Fruit fly (Drosophila melanogaster) whole organism, wandering third instar larva: ENCODE data around the gene PPP4R2r.

Source experiments
- Abd-B ChIP-seq: fragments of >200 bp; optimal IDR thresholded peaks from 2 replicates; lab custom pipeline; 2017; ENCODE audit warnings: missing biosample characterization, missing genetic modification characterization
- CG32264 ChIP-seq: fragments of 200-800 bp; sonication (Bioruptor generic); optimal IDR thresholded peaks from 2 replicates; lab custom pipeline; 2016; ENCODE audit warnings: missing biosample characterization, missing genetic modification characterization
- CrebA ChIP-seq: fragments of 200-800 bp; sonication (Bioruptor generic); optimal IDR thresholded peaks from 2 replicates; lab custom pipeline; 2016; ENCODE audit warnings: missing biosample characterization, mild to moderate bottlenecking, missing genetic modification characterization, borderline replicate concordance
- Dif ChIP-seq: fragments of 200-275, 200-300 bp; sonication (Bioruptor generic); optimal IDR thresholded peaks from 2 replicates; lab custom pipeline; 2018; ENCODE audit warnings: missing biosample characterization, missing genetic modification characterization; ENCODE audit not compliant: partially characterized antibody
- HLH106 ChIP-seq: fragments of 200-800 bp; optimal IDR thresholded peaks from 3 replicates; lab custom pipeline; 2019; ENCODE audit warnings: missing biosample characterization, mild to moderate bottlenecking, missing genetic modification characterization, moderate library complexity
- Hnf4 ChIP-seq: fragments of 200-800 bp; sonication (Bioruptor generic); optimal IDR thresholded peaks from 2 replicates; lab custom pipeline; 2016; ENCODE audit warnings: missing biosample characterization, mild to moderate bottlenecking, missing genetic modification characterization
- Hr83 ChIP-seq: fragments of 200-300 bp; sonication (Bioruptor generic); optimal IDR thresholded peaks from 2 replicates; lab custom pipeline; 2016; ENCODE audit warnings: missing biosample characterization, mild to moderate bottlenecking, missing genetic modification characterization, moderate library complexity; ENCODE audit not compliant: poor library complexity, severe bottlenecking
- Jra ChIP-seq: sonication (Bioruptor generic); optimal IDR thresholded peaks from 2 replicates; lab custom pipeline; 2016; ENCODE audit warnings: missing biosample characterization, missing genetic modification characterization
- Myc ChIP-seq: fragments of >200 bp; optimal IDR thresholded peaks from 2 replicates; lab custom pipeline; 2017
- N ChIP-seq: fragments of >200 bp; optimal IDR thresholded peaks from 2 replicates; lab custom pipeline; 2018; ENCODE audit warnings: missing biosample characterization, missing external identifiers, missing genetic modification characterization
- OdsH ChIP-seq: fragments of 200-800 bp; sonication (Bioruptor generic); optimal IDR thresholded peaks from 2 replicates; lab custom pipeline; 2016; ENCODE audit warnings: missing biosample characterization, mild to moderate bottlenecking, missing genetic modification characterization
- Rel ChIP-seq, 2 experiments: fragments of 200-800 bp; sonication (Bioruptor generic) in 1 of 2; optimal IDR thresholded peaks; 2 replicates in 1 of 2; 3 replicates in 1 of 2; lab custom pipeline; 2016 to 2019; ENCODE audit warnings: mild to moderate bottlenecking in 2 of 2, missing biosample characterization in 2 of 2, missing genetic modification characterization in 2 of 2, moderate library complexity in 1 of 2
- Sp1 ChIP-seq: fragments of 200-800 bp; sonication (Bioruptor generic); optimal IDR thresholded peaks from 3 replicates; lab custom pipeline; 2019; ENCODE audit warnings: missing biosample characterization, mild to moderate bottlenecking, missing genetic modification characterization, moderate library complexity
- Vsx2 ChIP-seq: fragments of 200-300, 225-300 bp; sonication (Bioruptor generic); optimal IDR thresholded peaks from 2 replicates; lab custom pipeline; 2018; ENCODE audit warnings: missing biosample characterization, missing genetic modification characterization; ENCODE audit not compliant: partially characterized antibody
- br ChIP-seq: fragments of 200-800 bp; sonication (Bioruptor generic); optimal IDR thresholded peaks from 2 replicates; lab custom pipeline; 2016; ENCODE audit warnings: missing biosample characterization, missing genetic modification characterization
- brk ChIP-seq: fragments of 200-800 bp; sonication (Bioruptor generic); optimal IDR thresholded peaks from 2 replicates; lab custom pipeline; 2016; ENCODE audit warnings: missing biosample characterization, mild to moderate bottlenecking, missing genetic modification characterization
- dl ChIP-seq, 2 experiments: fragments of 175-275, 200-275 bp in 1 of 2; fragments of 200-275 bp in 1 of 2; sonication (Bioruptor generic); optimal IDR thresholded peaks; lab custom pipeline; 2018; ENCODE audit warnings: mild to moderate bottlenecking in 2 of 2, missing biosample characterization in 2 of 2, missing genetic modification characterization in 2 of 2, moderate library complexity in 2 of 2; ENCODE audit not compliant: partially characterized antibody in 2 of 2, insufficient read depth in 1 of 2
- dmrt93B ChIP-seq: fragments of 200-800 bp; sonication (Bioruptor generic); optimal IDR thresholded peaks from 2 replicates; lab custom pipeline; 2018; ENCODE audit warnings: missing biosample characterization, mild to moderate bottlenecking, missing genetic modification characterization
- dsf ChIP-seq: sonication (Bioruptor generic); optimal IDR thresholded peaks from 2 replicates; lab custom pipeline; 2016; ENCODE audit warnings: missing biosample characterization, missing genetic modification characterization, borderline replicate concordance
- ey ChIP-seq: fragments of 200-800 bp; sonication (Bioruptor generic); optimal IDR thresholded peaks from 2 replicates; lab custom pipeline; 2016; ENCODE audit warnings: missing biosample characterization, missing genetic modification characterization
- foxo ChIP-seq, 2 experiments: fragments of 200-800 bp; sonication (Bioruptor generic); optimal IDR thresholded peaks; 2 replicates in 1 of 2; 3 replicates in 1 of 2; lab custom pipeline; 2016 to 2017; ENCODE audit warnings: missing biosample characterization in 2 of 2, missing genetic modification characterization in 2 of 2
- fru ChIP-seq: fragments of 200-800 bp; sonication (Bioruptor generic); optimal IDR thresholded peaks from 3 replicates; lab custom pipeline; 2016; ENCODE audit warnings: missing biosample characterization, mild to moderate bottlenecking, missing genetic modification characterization
- h ChIP-seq: fragments of 200-800 bp; sonication (Bioruptor generic); optimal IDR thresholded peaks from 3 replicates; lab custom pipeline; 2016; ENCODE audit warnings: missing biosample characterization, mild to moderate bottlenecking, missing genetic modification characterization
- jim ChIP-seq: fragments of 175-275, 200-325 bp; sonication (Bioruptor generic); optimal IDR thresholded peaks from 2 replicates; lab custom pipeline; 2016; ENCODE audit warnings: missing biosample characterization, mild to moderate bottlenecking, missing genetic modification characterization
- pan ChIP-seq: fragments of >200 bp; optimal IDR thresholded peaks from 2 replicates; lab custom pipeline; 2017
- psq ChIP-seq: fragments of 200-800 bp; sonication (Bioruptor generic); optimal IDR thresholded peaks from 3 replicates; lab custom pipeline; 2017; ENCODE audit warnings: missing biosample characterization, mild to moderate bottlenecking, missing genetic modification characterization, moderate library complexity
- rgr ChIP-seq: fragments of 200-800 bp; sonication (Bioruptor generic); optimal IDR thresholded peaks from 3 replicates; lab custom pipeline; 2016; ENCODE audit warnings: missing biosample characterization, mild to moderate bottlenecking, missing genetic modification characterization
- sage ChIP-seq: fragments of 200-800 bp; sonication (Bioruptor generic); optimal IDR thresholded peaks from 2 replicates; lab custom pipeline; 2016; ENCODE audit warnings: missing biosample characterization, mild to moderate bottlenecking, missing genetic modification characterization
- sv ChIP-seq: fragments of 200-800 bp; sonication (Bioruptor generic); optimal IDR thresholded peaks from 3 replicates; lab custom pipeline; 2016; ENCODE audit warnings: missing biosample characterization, missing genetic modification characterization
- tai ChIP-seq: sonication (Bioruptor generic); optimal IDR thresholded peaks from 2 replicates; lab custom pipeline; 2016; ENCODE audit warnings: missing biosample characterization, missing genetic modification characterization
- woc ChIP-seq: sonication (Bioruptor generic); optimal IDR thresholded peaks from 2 replicates; lab custom pipeline; 2016; ENCODE audit warnings: missing biosample characterization, mild to moderate bottlenecking, missing genetic modification characterization

The PPP4R2r gene

DNA sequence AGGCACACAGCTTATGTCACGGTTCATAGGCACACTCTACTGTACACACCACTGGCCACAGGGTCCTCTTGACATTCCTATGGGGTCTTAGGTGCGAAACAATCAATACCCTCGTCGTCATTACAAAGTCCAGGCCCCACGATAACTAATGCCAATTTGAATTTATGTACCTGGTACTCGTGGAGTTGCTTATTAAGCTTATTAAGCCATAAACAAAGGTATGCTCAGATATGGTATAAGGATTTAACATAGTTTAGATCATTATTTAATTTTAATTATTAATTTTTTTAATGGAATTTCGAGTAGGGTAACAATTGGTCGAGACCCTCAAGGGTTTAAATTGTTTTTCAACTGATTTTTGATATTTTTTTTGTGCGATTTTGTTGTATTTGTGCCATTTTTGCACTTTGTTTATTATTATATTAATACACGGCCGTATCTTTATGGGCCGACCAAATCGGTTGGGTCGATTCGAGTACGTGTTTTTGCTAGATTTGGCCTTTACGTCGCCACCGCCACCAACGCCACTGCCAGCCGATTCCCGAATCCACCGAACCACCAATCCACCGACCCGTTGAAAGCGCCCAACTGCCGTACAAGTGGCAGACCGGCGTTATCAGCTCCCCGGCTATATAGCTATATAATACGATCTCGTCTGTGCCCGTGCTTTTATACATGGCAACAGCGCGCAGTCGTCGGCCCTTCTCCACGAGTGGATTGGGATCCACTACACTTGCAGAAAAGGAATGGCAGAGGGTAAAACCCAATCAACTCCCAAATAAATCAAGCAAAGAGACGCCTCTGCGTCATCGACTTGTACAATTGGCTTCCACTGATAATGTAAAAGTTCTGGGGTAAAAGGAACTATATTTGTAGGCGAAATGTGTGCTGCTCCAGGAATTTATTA, 5.8 kb downstream of the PPP4R2r start:
- TF ChIP-seq Dif (no peak), Myc (lab: Kevin White, UChicago) (no peak), pan (lab: Kevin White, UChicago) (no peak), CrebA (GFP tag; lab: Kevin White, UChicago) (no peak), dsf (no peak), woc (GFP tag; lab: Kevin White, UChicago) (peak; percentile 3), h (GFP tag; lab: Kevin White, UChicago) (peak; percentile 9), Hr83 (no peak), Rel (GFP tag; optimal IDR thresholded peaks at IDR 0.05; lab: Kevin White, UChicago) (no peak), Rel (tag; optimal IDR thresholded peaks at IDR 0.05; lab: Kevin White, UChicago) (peak; percentile 58), Jra (GFP tag; lab: Kevin White, UChicago) (no peak), ey (GFP tag; lab: Kevin White, UChicago) (no peak), tai (GFP tag; lab: Kevin White, UChicago) (no peak), rgr (GFP tag; lab: Kevin White, UChicago) (no peak), HLH106 (peak; percentile 3)

DNA sequence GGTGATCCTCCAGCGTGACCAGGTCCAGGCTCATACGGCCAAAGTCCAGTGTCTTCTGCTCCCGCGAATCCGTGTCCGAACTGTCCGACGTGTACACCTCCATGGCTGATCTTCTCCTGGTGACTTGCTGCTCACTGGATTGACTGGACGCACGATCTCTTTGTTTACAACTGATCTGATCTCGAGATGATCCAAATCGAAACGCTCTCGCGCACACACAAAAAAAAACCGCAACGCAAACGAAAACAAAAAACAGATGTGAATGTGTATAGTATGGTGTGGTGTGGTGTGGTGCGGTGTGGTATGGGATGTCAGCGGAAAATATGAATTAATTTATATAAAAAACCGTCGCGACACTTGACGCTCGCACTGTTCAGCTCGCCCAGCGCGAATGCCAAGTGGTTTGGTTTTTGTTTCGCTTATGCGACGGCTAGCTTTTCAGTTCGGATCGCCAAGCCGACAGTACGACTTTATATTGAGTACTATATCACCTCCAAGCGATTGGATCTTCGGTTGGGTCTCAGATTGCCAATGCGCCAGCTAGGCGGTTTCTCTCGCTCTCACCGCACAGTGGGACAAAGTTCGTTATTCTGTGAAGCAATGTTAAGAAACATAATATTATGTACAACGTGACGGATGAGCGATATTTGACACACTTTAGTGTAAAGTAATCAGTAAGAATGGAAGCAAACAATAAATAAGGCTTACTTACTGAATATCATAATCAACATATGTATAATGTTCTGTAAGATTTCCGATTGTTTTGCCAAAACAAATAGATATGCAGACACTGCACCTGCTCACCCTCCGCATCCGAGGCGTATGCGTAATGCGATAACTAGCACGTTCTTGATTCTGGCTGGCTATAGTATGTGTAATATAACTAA, 7.7 kb downstream of the PPP4R2r start:
- peak; percentile 66 for TF ChIP-seq Sp1 (GFP tag; lab: Kevin White, UChicago)
- TF ChIP-seq pan (lab: Kevin White, UChicago): no peak
- peak; percentile 0 for TF ChIP-seq sage
- TF ChIP-seq Hr83: peak; percentile 8
- no peak for TF ChIP-seq dl (GFP tag; optimal IDR thresholded peaks at IDR 0.05; lab: Kevin White, UChicago; ENCODE audit: insufficient read depth in 1 of 2, partially characterized antibody in 2 of 2)
- peak; percentile 71 for TF ChIP-seq ey (GFP tag; lab: Kevin White, UChicago)
- peak; percentile 84 for TF ChIP-seq fru (GFP tag; lab: Kevin White, UChicago)
- peak; percentile 39 for TF ChIP-seq sv (GFP tag; lab: Kevin White, UChicago)
- no peak for TF ChIP-seq CG32264 (GFP tag; lab: Kevin White, UChicago)
- peak; percentile 34 for TF ChIP-seq psq
- TF ChIP-seq br (GFP tag; lab: Kevin White, UChicago): peak; percentile 52
- peak; percentile 67 for TF ChIP-seq HLH106
- TF ChIP-seq rgr (GFP tag; lab: Kevin White, UChicago): peak; percentile 65
- peak; percentile 28 for TF ChIP-seq woc (GFP tag; lab: Kevin White, UChicago)
- TF ChIP-seq jim (GFP tag; lab: Kevin White, UChicago): peak; percentile 4
- TF ChIP-seq Jra (GFP tag; lab: Kevin White, UChicago): peak; percentile 27
- peak; percentile 63 for TF ChIP-seq brk (GFP tag; lab: Kevin White, UChicago)
- peak; percentile 38 for TF ChIP-seq Rel (GFP tag; optimal IDR thresholded peaks at IDR 0.05; lab: Kevin White, UChicago)
- no peak for TF ChIP-seq Rel (tag; optimal IDR thresholded peaks at IDR 0.05; lab: Kevin White, UChicago)
- peak; percentile 26 for TF ChIP-seq dmrt93B (GFP tag; lab: Kevin White, UChicago)
- TF ChIP-seq Hnf4 (GFP tag; lab: Kevin White, UChicago): peak; percentile 52
- TF ChIP-seq dsf: no peak
- TF ChIP-seq foxo (GFP tag; optimal IDR thresholded peaks at IDR 0.05; lab: Kevin White, UChicago): peak in 1 of 2 experiments; percentile 74
- TF ChIP-seq h (GFP tag; lab: Kevin White, UChicago): peak; percentile 77
- TF ChIP-seq N (GFP tag; lab: Kevin White, UChicago): no peak
- TF ChIP-seq OdsH (GFP tag; lab: Kevin White, UChicago): peak; percentile 64
- no peak for TF ChIP-seq Vsx2

- TF ChIP-seq ey (GFP tag; lab: Kevin White, UChicago) (no peak), br (GFP tag; lab: Kevin White, UChicago) (no peak), rgr (GFP tag; lab: Kevin White, UChicago) (no peak), N (GFP tag; lab: Kevin White, UChicago) (no peak), woc (GFP tag; lab: Kevin White, UChicago) (no peak), fru (GFP tag; lab: Kevin White, UChicago) (no peak), OdsH (GFP tag; lab: Kevin White, UChicago) (no peak), CrebA (GFP tag; lab: Kevin White, UChicago) (no peak), sage (no peak), jim (GFP tag; lab: Kevin White, UChicago) (no peak), Abd-B (GFP tag; lab: Kevin White, UChicago) (no peak), psq (no peak), dl (GFP tag; optimal IDR thresholded peaks at IDR 0.05; lab: Kevin White, UChicago; ENCODE audit: insufficient read depth in 1 of 2, partially characterized antibody in 2 of 2) (no peak), tai (GFP tag; lab: Kevin White, UChicago) (no peak), Sp1 (GFP tag; lab: Kevin White, UChicago) (no peak), Myc (lab: Kevin White, UChicago) (no peak)
Measured at dm6 chrX:10487105-10487504, 8.5 kb downstream of the PPP4R2r start, which contains the start of gene CG32687. CG32687 (minus strand) TSS chrX:10487205.
